Worm (Caenorhabditis elegans): ENCODE data around the gene npp-21.

- TF ChIP-seq mls-2 (tag; optimal IDR thresholded peaks at IDR 0.05), result no peak
- TF ChIP-seq nhr-28 (tag; optimal IDR thresholded peaks at IDR 0.05), result no peak
- TF ChIP-seq elt-3 (tag; optimal IDR thresholded peaks at IDR 0.05), result no peak
- TF ChIP-seq drap-1 (GFP tag; optimal IDR thresholded peaks at IDR 0.05), result no peak
- TF ChIP-seq cnd-1 (tag; optimal IDR thresholded peaks at IDR 0.05), result no peak
- no peak for TF ChIP-seq ceh-43 (GFP tag; optimal IDR thresholded peaks at IDR 0.05)
- no peak for TF ChIP-seq snpc-4 (tag; optimal IDR thresholded peaks at IDR 0.05)
Observed at ce11 chrII:7560844-7561243, 38.6 kb upstream of the npp-21 start.
